Worm (Caenorhabditis elegans) whole organism, L4 larva: ENCODE measurements around the gene C16C8.25.
A peak's percentile ranks its signal among the peaks of the same experiment; 100 is the strongest.

ENCODE experiments used
- F10B5.3 ChIP-seq: sonication (generic microtip); optimal IDR thresholded peaks from 2 replicates; lab custom pipeline; 2016; ENCODE audit warnings: mild to moderate bottlenecking, missing genetic modification characterization, missing compliant biosample characterization
- F26F4.8 ChIP-seq: fragments of 200-800 bp; sonication (Bioruptor generic); conservative IDR thresholded peaks from 2 replicates; pipeline ENCODE4 v1.3.6; 2022; ENCODE audit warnings: missing genetic modification characterization, missing compliant biosample characterization
- F49E8.2 ChIP-seq: sonication (generic microtip); optimal IDR thresholded peaks from 2 replicates; lab custom pipeline; 2016; ENCODE audit warnings: missing compliant biosample characterization, mild to moderate bottlenecking, missing genetic modification characterization, borderline replicate concordance
- T26A8.4 ChIP-seq: fragments of 200-800 bp; sonication (Bioruptor generic); IDR thresholded peaks from 2 replicates; pipeline ENCODE4 v1.3.6; 2022; ENCODE audit warnings: missing genetic modification characterization, missing compliant biosample characterization
- Y48G9A.11 ChIP-seq: fragments of 200-800 bp; sonication (Bioruptor generic); IDR thresholded peaks from 2 replicates; pipeline ENCODE4 v1.3.6; 2022; ENCODE audit warnings: missing genetic modification reagents, missing genetic modification characterization, missing compliant biosample characterization
- ZK337.2 ChIP-seq: fragments of 200-800 bp; sonication (Bioruptor generic); IDR thresholded peaks from 2 replicates; pipeline ENCODE4 v1.3.6; 2022; ENCODE audit warnings: missing genetic modification reagents, missing genetic modification characterization, missing compliant biosample characterization
- ama-1 ChIP-seq: fragments of 150-350 bp; optimal IDR thresholded peaks from 2 replicates; lab custom pipeline; 2014; ENCODE audit warnings: inconsistent platforms, mixed read lengths
- arid-1 ChIP-seq: fragments of 200-800 bp; sonication (Bioruptor generic); conservative IDR thresholded peaks from 2 replicates; pipeline ENCODE4 v1.3.6; 2022; ENCODE audit warnings: missing genetic modification reagents, missing genetic modification characterization, missing compliant biosample characterization
- attf-4 ChIP-seq: sonication (generic microtip); optimal IDR thresholded peaks from 3 replicates; lab custom pipeline; 2017; ENCODE audit warnings: missing biosample characterization, missing genetic modification characterization
- ceh-20 ChIP-seq: fragments of 200-800 bp; sonication (Bioruptor generic); IDR thresholded peaks from 2 replicates; pipeline ENCODE4 v1.3.6; 2022; ENCODE audit warnings: missing genetic modification reagents, missing genetic modification characterization, missing compliant biosample characterization
- ceh-28 ChIP-seq: fragments of 150-350 bp; optimal IDR thresholded peaks from 2 replicates; lab custom pipeline; 2014; ENCODE audit warnings: missing biosample characterization, missing genetic modification reagents, missing genetic modification characterization
- ceh-62 ChIP-seq: sonication (generic microtip); optimal IDR thresholded peaks from 2 replicates; lab custom pipeline; 2017; ENCODE audit warnings: missing biosample characterization, missing genetic modification characterization
- ceh-82 ChIP-seq: sonication (generic microtip); optimal IDR thresholded peaks from 2 replicates; lab custom pipeline; 2017; ENCODE audit warnings: missing biosample characterization, missing genetic modification characterization
- ces-1 ChIP-seq: fragments of 150-350 bp; sonication (generic microtip); optimal IDR thresholded peaks from 4 replicates; lab custom pipeline; 2014; ENCODE audit warnings: missing biosample characterization, missing genetic modification reagents, missing genetic modification characterization
- cey-2 ChIP-seq: sonication (generic microtip); optimal IDR thresholded peaks from 3 replicates; lab custom pipeline; 2017; ENCODE audit warnings: missing genetic modification characterization, mild to moderate bottlenecking, missing compliant biosample characterization, antibody characterized with exemption, borderline replicate concordance; ENCODE audit not compliant: insufficient read depth
- daf-19 ChIP-seq: fragments of 200-800 bp; sonication (Bioruptor generic); conservative IDR thresholded peaks from 2 replicates; pipeline ENCODE4 v1.3.6; 2022; ENCODE audit warnings: missing genetic modification characterization, missing compliant biosample characterization
- dmd-8 ChIP-seq: fragments of 200-800 bp; sonication (Bioruptor generic); IDR thresholded peaks from 2 replicates; pipeline ENCODE4 v1.3.6; 2022; ENCODE audit warnings: missing genetic modification characterization, missing compliant biosample characterization
- dmd-9 ChIP-seq: fragments of 200-800 bp; sonication (Bioruptor generic); IDR thresholded peaks from 2 replicates; pipeline ENCODE4 v1.3.6; 2022; ENCODE audit warnings: missing genetic modification reagents, missing genetic modification characterization, missing compliant biosample characterization
- dpl-1 ChIP-seq: fragments of 150-350 bp; optimal IDR thresholded peaks from 2 replicates; lab custom pipeline; 2014; ENCODE audit warnings: missing biosample characterization, missing genetic modification reagents, missing genetic modification characterization
- egl-43 ChIP-seq: fragments of 200-800 bp; sonication (Bioruptor generic); IDR thresholded peaks from 2 replicates; pipeline ENCODE4 v1.3.6; 2022; ENCODE audit warnings: missing genetic modification reagents, missing genetic modification characterization, missing compliant biosample characterization
- gei-8 ChIP-seq: fragments of 200-800 bp; sonication (Bioruptor generic); optimal IDR thresholded peaks from 2 replicates; lab custom pipeline; 2018; ENCODE audit warnings: mild to moderate bottlenecking, missing genetic modification characterization, missing compliant biosample characterization
- hlh-30 ChIP-seq: sonication (generic microtip); optimal IDR thresholded peaks from 2 replicates; lab custom pipeline; 2017; ENCODE audit warnings: antibody characterized with exemption, mild to moderate bottlenecking, missing genetic modification characterization, missing compliant biosample characterization; ENCODE audit not compliant: insufficient read depth
- jun-1 ChIP-seq: fragments of 150-350 bp; optimal IDR thresholded peaks from 2 replicates; lab custom pipeline; 2014; ENCODE audit warnings: missing biosample characterization, missing genetic modification reagents, missing genetic modification characterization
- lin-1 ChIP-seq: fragments of 200-800 bp; sonication (Bioruptor generic); IDR thresholded peaks from 2 replicates; pipeline ENCODE4 v1.3.6; 2022; ENCODE audit warnings: missing genetic modification reagents, missing genetic modification characterization, missing compliant biosample characterization
- lin-13 ChIP-seq: fragments of 150-350 bp; optimal IDR thresholded peaks from 2 replicates; lab custom pipeline; 2014; ENCODE audit warnings: missing biosample characterization, missing genetic modification reagents, missing genetic modification characterization
- lin-15B ChIP-seq: fragments of 150-350 bp; sonication (generic microtip); optimal IDR thresholded peaks from 3 replicates; lab custom pipeline; 2014; ENCODE audit warnings: missing biosample characterization, missing genetic modification characterization
- lin-38 ChIP-seq: fragments of 200-800 bp; sonication (Bioruptor generic); IDR thresholded peaks from 2 replicates; pipeline ENCODE4 v1.3.6; 2022; ENCODE audit warnings: missing genetic modification reagents, missing genetic modification characterization, missing compliant biosample characterization
- lin-39 ChIP-seq: fragments of 150-350 bp; optimal IDR thresholded peaks from 2 replicates; lab custom pipeline; 2014; ENCODE audit warnings: missing biosample characterization, missing genetic modification reagents, missing genetic modification characterization
- lir-3 ChIP-seq: sonication (generic microtip); optimal IDR thresholded peaks from 2 replicates; lab custom pipeline; 2016; ENCODE audit warnings: mild to moderate bottlenecking, missing genetic modification characterization, missing compliant biosample characterization
- lsy-2 ChIP-seq, 2 experiments: fragments of 150-350 bp in 1 of 2; sonication (generic microtip) in 1 of 2; optimal IDR thresholded peaks; 2 replicates each; lab custom pipeline; 2014 to 2017; ENCODE audit warnings: missing biosample characterization in 2 of 2, missing genetic modification characterization in 2 of 2
- madf-5 ChIP-seq, 2 experiments: fragments of 200-800 bp; sonication (Bioruptor generic); IDR thresholded peaks; 2 replicates each; pipeline ENCODE4 v1.3.6; 2022; ENCODE audit warnings: missing compliant biosample characterization in 2 of 2, missing genetic modification characterization in 2 of 2
- mdl-1 ChIP-seq, 2 experiments: fragments of 150-350 bp in 1 of 2; sonication (generic microtip) in 1 of 2; optimal IDR thresholded peaks; 2 replicates each; lab custom pipeline; 2014 to 2017; ENCODE audit warnings: missing biosample characterization in 2 of 2, missing genetic modification characterization in 2 of 2
- mep-1 ChIP-seq: fragments of 150-350 bp; sonication (generic microtip); optimal IDR thresholded peaks from 3 replicates; lab custom pipeline; 2014; ENCODE audit warnings: missing biosample characterization, missing genetic modification characterization
- nhr-10 ChIP-seq: fragments of 150-350 bp; optimal IDR thresholded peaks from 2 replicates; lab custom pipeline; 2014; ENCODE audit warnings: missing biosample characterization, missing genetic modification characterization
- nhr-11 ChIP-seq: fragments of 150-350 bp; optimal IDR thresholded peaks from 2 replicates; lab custom pipeline; 2014; ENCODE audit warnings: missing biosample characterization, missing genetic modification characterization
- nhr-111 ChIP-seq: fragments of 200-800 bp; sonication (Bioruptor generic); optimal IDR thresholded peaks from 2 replicates; lab custom pipeline; 2018; ENCODE audit warnings: mild to moderate bottlenecking, missing genetic modification characterization, missing compliant biosample characterization
- nhr-41 ChIP-seq: fragments of 200-800 bp; sonication (Bioruptor generic); IDR thresholded peaks from 2 replicates; pipeline ENCODE4 v1.3.6; 2022; ENCODE audit warnings: missing genetic modification reagents, missing genetic modification characterization, missing compliant biosample characterization
- nhr-48 ChIP-seq: sonication (generic microtip); optimal IDR thresholded peaks from 2 replicates; lab custom pipeline; 2016; ENCODE audit warnings: mild to moderate bottlenecking, missing genetic modification characterization, missing compliant biosample characterization
- nhr-77 ChIP-seq: fragments of 150-350 bp; optimal IDR thresholded peaks from 2 replicates; lab custom pipeline; 2014; ENCODE audit warnings: missing biosample characterization, missing genetic modification characterization
- pha-4 ChIP-seq, 2 experiments: fragments of 150-350 bp in 1 of 2; fragments of 200-800 bp in 1 of 2; sonication (Bioruptor generic) in 1 of 2; IDR thresholded peaks in 1 of 2; optimal IDR thresholded peaks in 1 of 2; 2 replicates each; pipeline versions ENCODE4 v1.3.6 to Lab custom; 2014 to 2022; ENCODE audit warnings: missing genetic modification characterization in 2 of 2, missing genetic modification reagents in 2 of 2, missing biosample characterization in 1 of 2, missing compliant biosample characterization in 1 of 2
- pqm-1 ChIP-seq: sonication (generic microtip); optimal IDR thresholded peaks from 2 replicates; lab custom pipeline; 2017; ENCODE audit warnings: missing biosample characterization, missing genetic modification characterization
- snpc-4 ChIP-seq: fragments of 150-350 bp; optimal IDR thresholded peaks from 2 replicates; lab custom pipeline; 2014; ENCODE audit warnings: missing biosample characterization, missing genetic modification characterization
- spr-1 ChIP-seq: sonication (generic microtip); optimal IDR thresholded peaks from 2 replicates; lab custom pipeline; 2016; ENCODE audit warnings: mild to moderate bottlenecking, missing genetic modification characterization, missing compliant biosample characterization
- tra-1 ChIP-seq: fragments of 200-800 bp; sonication (Bioruptor generic); IDR thresholded peaks from 2 replicates; pipeline ENCODE4 v1.3.6; 2022; ENCODE audit warnings: missing genetic modification reagents, missing genetic modification characterization, missing compliant biosample characterization
- unc-130 ChIP-seq: sonication (generic microtip); optimal IDR thresholded peaks from 2 replicates; lab custom pipeline; 2016; ENCODE audit warnings: missing genetic modification reagents, missing genetic modification characterization, missing compliant biosample characterization
- unc-62 ChIP-seq, 3 experiments: fragments of 150-350 bp in 1 of 3; sonication (generic microtip); optimal IDR thresholded peaks in 2 of 3; peaks in 1 of 3; 1 replicate in 1 of 3; 2 replicates in 2 of 3; lab custom pipeline; 2014 to 2017; ENCODE audit warnings: missing biosample characterization in 3 of 3, missing genetic modification characterization in 3 of 3, missing genetic modification reagents in 3 of 3, missing genotype in 1 of 3
- zag-1 ChIP-seq: fragments of 150-350 bp; optimal IDR thresholded peaks from 2 replicates; lab custom pipeline; 2014; ENCODE audit warnings: missing biosample characterization, missing genetic modification characterization
- zfp-2 ChIP-seq: sonication (generic microtip); optimal IDR thresholded peaks from 2 replicates; lab custom pipeline; 2016; ENCODE audit warnings: mild to moderate bottlenecking, missing genetic modification characterization, missing compliant biosample characterization
- zfp-3 ChIP-seq: fragments of 200-800 bp; sonication (Bioruptor generic); conservative IDR thresholded peaks from 2 replicates; pipeline ENCODE4 v1.3.6; 2022; ENCODE audit warnings: missing genetic modification reagents, missing genetic modification characterization, missing compliant biosample characterization
- ztf-11 ChIP-seq: fragments of 150-350 bp; optimal IDR thresholded peaks from 2 replicates; lab custom pipeline; 2014; ENCODE audit warnings: missing biosample characterization, missing genetic modification characterization

Gene C16C8.25

ce11 chrII:3439244-3439698 lies 9.8 kb upstream of the C16C8.25 start (continued):
- peak; percentile 56 for TF ChIP-seq mep-1 (tag; lab: Kevin White, UChicago)
- no peak for TF ChIP-seq ceh-82 (tag; lab: Kevin White, UChicago)
- 0 out of 2 replicates have a peak, but pooled peaks have one; percentile 65 for TF ChIP-seq lin-1 (GFP tag; lab: Robert Waterston, UW)
- TF ChIP-seq tra-1 = peak; percentile 90
- TF ChIP-seq lin-39 (tag; lab: Kevin White, UChicago) = no peak
- TF ChIP-seq snpc-4 (tag; lab: Kevin White, UChicago) = no peak
- TF ChIP-seq lsy-2 (tag; optimal IDR thresholded peaks at IDR 0.05; lab: Kevin White, UChicago) = peak in 1 of 2 experiments; percentile 63
- TF ChIP-seq ZK337.2 = no peak
- no peak for TF ChIP-seq mdl-1 (tag; optimal IDR thresholded peaks at IDR 0.05; lab: Kevin White, UChicago)
- no peak for TF ChIP-seq dpl-1 (GFP tag; lab: Kevin White, UChicago)
- TF ChIP-seq ztf-11 = no peak
- TF ChIP-seq arid-1 (GFP tag; lab: Robert Waterston, UW) = no peak
- peak; percentile 81 for TF ChIP-seq lin-38 (GFP tag; lab: Robert Waterston, UW)
- no peak for TF ChIP-seq nhr-11 (tag; lab: Kevin White, UChicago)
- peak; percentile 8 for TF ChIP-seq F49E8.2
- TF ChIP-seq pqm-1 = peak; percentile 67
- 0 out of 2 replicates have a peak, but pooled peaks have one; percentile 45 for TF ChIP-seq nhr-41 (GFP tag; lab: Robert Waterston, UW)
- no peak for TF ChIP-seq attf-4 (tag; lab: Kevin White, UChicago)
- peak; percentile 58 for TF ChIP-seq lin-13 (GFP tag; lab: Kevin White, UChicago)
- TF ChIP-seq zag-1 (tag; lab: Kevin White, UChicago) = no peak
- peak; percentile 87 for TF ChIP-seq egl-43
- TF ChIP-seq ceh-28 (tag; lab: Kevin White, UChicago) = no peak
- TF ChIP-seq pha-4 (GFP tag; IDR thresholded peaks at IDR 0.05; lab: Robert Waterston, UW) = peak; percentile 85
- TF ChIP-seq pha-4 (tag; optimal IDR thresholded peaks at IDR 0.05; lab: Kevin White, UChicago) = no peak
- peak; percentile 73; the same call in 1 of the 2 replicates for TF ChIP-seq zfp-3 (GFP tag; lab: Robert Waterston, UW)
- TF ChIP-seq Y48G9A.11 (GFP tag; lab: Robert Waterston, UW) = peak; percentile 84
- peak; percentile 91 for TF ChIP-seq dmd-8 (GFP tag; lab: Robert Waterston, UW)
- no peak for TF ChIP-seq jun-1 (tag; lab: Kevin White, UChicago)
- TF ChIP-seq lin-15B (tag; lab: Kevin White, UChicago) = no peak
- peak; percentile 58 to 81; a peak in 2 of 4 replicates for TF ChIP-seq madf-5 (GFP tag; IDR thresholded peaks at IDR 0.05; lab: Robert Waterston, UW)
- TF ChIP-seq ces-1 (GFP tag; lab: Kevin White, UChicago) = no peak
- TF ChIP-seq unc-62 (GFP tag; optimal IDR thresholded peaks at IDR 0.05 in 1 of 2; lab: Kevin White, UChicago) = no peak
- no peak for TF ChIP-seq unc-62 (tag; optimal IDR thresholded peaks at IDR 0.05; lab: Kevin White, UChicago)
- no peak for TF ChIP-seq ceh-62
- peak; percentile 6 for TF ChIP-seq zfp-2 (tag; lab: Kevin White, UChicago)
- TF ChIP-seq F26F4.8 (GFP tag; lab: Robert Waterston, UW) = peak; percentile 81
- no peak for TF ChIP-seq nhr-111 (GFP tag; lab: Kevin White, UChicago)
- TF ChIP-seq nhr-48 (tag; lab: Kevin White, UChicago) = peak; percentile 4
- peak; percentile 32 for TF ChIP-seq spr-1
- peak; percentile 30 for TF ChIP-seq hlh-30 (tag; lab: Kevin White, UChicago)
- TF ChIP-seq ama-1 (lab: Kevin White, UChicago) = no peak
- TF ChIP-seq F10B5.3 = no peak
- no peak; the same call in 1 of the 2 replicates for TF ChIP-seq daf-19 (GFP tag; lab: Robert Waterston, UW)
- peak; percentile 74 for TF ChIP-seq T26A8.4
- TF ChIP-seq dmd-9 (GFP tag; lab: Robert Waterston, UW) = peak; percentile 78
- TF ChIP-seq gei-8 (GFP tag; lab: Kevin White, UChicago) = peak; percentile 91
- TF ChIP-seq ceh-20 (GFP tag; lab: Robert Waterston, UW) = peak; percentile 59; the same call in 1 of the 2 replicates
- no peak for TF ChIP-seq cey-2 (tag; lab: Kevin White, UChicago)
- TF ChIP-seq lir-3 (tag; lab: Kevin White, UChicago) = peak; percentile 48
- TF ChIP-seq unc-130 = peak; percentile 60
- no peak for TF ChIP-seq nhr-77 (tag; lab: Kevin White, UChicago)
- TF ChIP-seq nhr-10 (tag; lab: Kevin White, UChicago) = no peak
